Worm (Caenorhabditis elegans) whole organism, L1 larva: Measurements from ENCODE around the gene C15H11.13.

ENCODE experiments used
- C34B4.2 ChIP-seq: sonication (generic microtip); optimal IDR thresholded peaks from 2 replicates; lab custom pipeline; 2017; ENCODE audit warnings: mild to moderate bottlenecking, missing genetic modification characterization, missing compliant biosample characterization
- F16B12.6 ChIP-seq: fragments of 150-350 bp; optimal IDR thresholded peaks from 2 replicates; lab custom pipeline; 2014; ENCODE audit warnings: missing biosample characterization, missing genetic modification characterization
- Y116A8C.19 ChIP-seq: sonication (generic microtip); optimal IDR thresholded peaks from 2 replicates; lab custom pipeline; 2016; ENCODE audit warnings: missing compliant biosample characterization, missing genetic modification characterization, borderline replicate concordance
- aha-1 ChIP-seq: fragments of 150-350 bp; optimal IDR thresholded peaks from 2 replicates; lab custom pipeline; 2014; ENCODE audit warnings: missing biosample characterization, missing genetic modification characterization
- alr-1 ChIP-seq: fragments of 200-800 bp; sonication (Bioruptor generic); optimal IDR thresholded peaks from 2 replicates; lab custom pipeline; 2018; ENCODE audit warnings: borderline replicate concordance, mild to moderate bottlenecking, missing genetic modification characterization, missing compliant biosample characterization
- aly-2 ChIP-seq: fragments of 150-350 bp; optimal IDR thresholded peaks from 2 replicates; lab custom pipeline; 2014; ENCODE audit warnings: missing biosample characterization, missing genetic modification characterization
- ama-1 ChIP-seq: fragments of 150-350 bp; optimal IDR thresholded peaks from 2 replicates; lab custom pipeline; 2014
- ceh-8 ChIP-seq: fragments of 200-800 bp; sonication (Bioruptor generic); optimal IDR thresholded peaks from 2 replicates; lab custom pipeline; 2018; ENCODE audit warnings: mild to moderate bottlenecking, missing genetic modification characterization, moderate library complexity, missing compliant biosample characterization
- ceh-82 ChIP-seq, 3 experiments: fragments of 150-350 bp in 1 of 3; sonication (generic microtip) in 2 of 3; optimal IDR thresholded peaks; 2 replicates each; lab custom pipeline; 2014 to 2017; ENCODE audit warnings: missing biosample characterization in 3 of 3, missing genetic modification characterization in 3 of 3
- ceh-88 ChIP-seq: fragments of 200-800 bp; sonication (Bioruptor generic); IDR thresholded peaks from 2 replicates; pipeline ENCODE4 v1.3.6; 2022; ENCODE audit warnings: missing genetic modification characterization, missing compliant biosample characterization
- ces-1 ChIP-seq: fragments of 150-350 bp; optimal IDR thresholded peaks from 2 replicates; lab custom pipeline; 2014; ENCODE audit warnings: missing biosample characterization, missing genetic modification reagents, missing genetic modification characterization
- efl-3 ChIP-seq: fragments of 200-800 bp; sonication (Bioruptor generic); optimal IDR thresholded peaks from 2 replicates; lab custom pipeline; 2018; ENCODE audit warnings: mild to moderate bottlenecking, missing genetic modification characterization, missing compliant biosample characterization
- elt-2 ChIP-seq: sonication (generic microtip); optimal IDR thresholded peaks from 2 replicates; lab custom pipeline; 2016; ENCODE audit warnings: missing genetic modification characterization, mild to moderate bottlenecking, inconsistent platforms, missing compliant biosample characterization, missing genetic modification reagents
- fkh-10 ChIP-seq: sonication (generic microtip); optimal IDR thresholded peaks from 2 replicates; lab custom pipeline; 2017; ENCODE audit warnings: missing biosample characterization, missing genetic modification reagents, missing genetic modification characterization
- fkh-4 ChIP-seq: sonication (generic microtip); optimal IDR thresholded peaks from 2 replicates; lab custom pipeline; 2016; ENCODE audit warnings: missing compliant biosample characterization, missing genetic modification characterization, borderline replicate concordance
- fkh-8 ChIP-seq: sonication (generic microtip); optimal IDR thresholded peaks from 2 replicates; lab custom pipeline; 2016; ENCODE audit warnings: mild to moderate bottlenecking, missing genetic modification characterization, missing compliant biosample characterization
- fos-1 ChIP-seq: fragments of 150-350 bp; optimal IDR thresholded peaks from 2 replicates; lab custom pipeline; 2014; ENCODE audit warnings: missing biosample characterization, missing genetic modification characterization
- grh-1 ChIP-seq: fragments of 200-800 bp; sonication (Bioruptor generic); IDR thresholded peaks from 2 replicates; pipeline ENCODE4 v1.3.6; 2022; ENCODE audit warnings: missing genetic modification reagents, missing genetic modification characterization, missing compliant biosample characterization
- hlh-17 ChIP-seq: fragments of 200-800 bp; sonication (Bioruptor generic); optimal IDR thresholded peaks from 2 replicates; lab custom pipeline; 2018; ENCODE audit warnings: missing genetic modification characterization, mild to moderate bottlenecking, missing compliant biosample characterization, moderate library complexity, borderline replicate concordance
- hlh-4 ChIP-seq: sonication (generic microtip); optimal IDR thresholded peaks from 2 replicates; lab custom pipeline; 2016; ENCODE audit warnings: mild to moderate bottlenecking, missing genetic modification characterization, missing compliant biosample characterization
- hpl-2 ChIP-seq: fragments of 150-350 bp; optimal IDR thresholded peaks from 2 replicates; lab custom pipeline; 2014; ENCODE audit warnings: missing biosample characterization, missing genetic modification reagents, missing genetic modification characterization
- irx-1 ChIP-seq: sonication (generic microtip); optimal IDR thresholded peaks from 2 replicates; lab custom pipeline; 2016; ENCODE audit warnings: missing genetic modification characterization, missing compliant biosample characterization
- lin-14 ChIP-seq: fragments of 200-800 bp; sonication (Bioruptor generic); optimal IDR thresholded peaks from 2 replicates; lab custom pipeline; 2018; ENCODE audit warnings: mild to moderate bottlenecking, missing genetic modification characterization, moderate library complexity, missing compliant biosample characterization
- lin-15B ChIP-seq: fragments of 150-350 bp; sonication (generic microtip); optimal IDR thresholded peaks from 3 replicates; lab custom pipeline; 2014; ENCODE audit warnings: missing biosample characterization, missing genetic modification characterization
- lir-3 ChIP-seq: sonication (generic microtip); optimal IDR thresholded peaks from 2 replicates; lab custom pipeline; 2016; ENCODE audit warnings: mild to moderate bottlenecking, missing genetic modification characterization, moderate library complexity, missing compliant biosample characterization; ENCODE audit not compliant: poor library complexity
- lsy-2 ChIP-seq, 2 experiments: fragments of 150-350 bp; optimal IDR thresholded peaks; 2 replicates each; lab custom pipeline; 2014; ENCODE audit warnings: missing biosample characterization in 2 of 2, missing genetic modification characterization in 2 of 2
- mef-2 ChIP-seq: fragments of 150-350 bp; optimal IDR thresholded peaks from 2 replicates; lab custom pipeline; 2014; ENCODE audit warnings: missing biosample characterization, missing genetic modification characterization
- nhr-19 ChIP-seq: fragments of 200-800 bp; sonication (Bioruptor generic); conservative IDR thresholded peaks from 2 replicates; pipeline ENCODE4 v1.3.6; 2022; ENCODE audit warnings: missing genetic modification characterization, missing compliant biosample characterization
- nhr-237 ChIP-seq: fragments of 150-350 bp; optimal IDR thresholded peaks from 2 replicates; lab custom pipeline; 2014; ENCODE audit warnings: missing biosample characterization, missing genetic modification characterization
- nhr-47 ChIP-seq: sonication (generic microtip); optimal IDR thresholded peaks from 2 replicates; lab custom pipeline; 2016; ENCODE audit warnings: mild to moderate bottlenecking, missing genetic modification characterization, moderate library complexity, missing compliant biosample characterization
- nhr-71 ChIP-seq: sonication (generic microtip); optimal IDR thresholded peaks from 2 replicates; lab custom pipeline; 2016; ENCODE audit warnings: mild to moderate bottlenecking, missing genetic modification characterization, moderate library complexity, missing compliant biosample characterization
- nhr-85 ChIP-seq: sonication (generic microtip); peaks from one replicate; lab custom pipeline; 2016; ENCODE audit warnings: missing genetic modification characterization, inconsistent platforms, missing compliant biosample characterization
- pax-3 ChIP-seq: fragments of 200-800 bp; sonication (Bioruptor generic); optimal IDR thresholded peaks from 2 replicates; lab custom pipeline; 2018; ENCODE audit warnings: mild to moderate bottlenecking, missing genetic modification characterization, moderate library complexity, missing compliant biosample characterization
- rnt-1 ChIP-seq: sonication (generic microtip); optimal IDR thresholded peaks from 2 replicates; lab custom pipeline; 2016; ENCODE audit warnings: mild to moderate bottlenecking, missing genetic modification characterization, moderate library complexity, missing compliant biosample characterization
- skn-1 ChIP-seq: fragments of 150-350 bp; optimal IDR thresholded peaks from 2 replicates; lab custom pipeline; 2014; ENCODE audit warnings: missing biosample characterization, missing genetic modification characterization
- snpc-4 ChIP-seq: fragments of 150-350 bp; optimal IDR thresholded peaks from 2 replicates; lab custom pipeline; 2014; ENCODE audit warnings: missing biosample characterization, missing genetic modification characterization
- sox-4 ChIP-seq: sonication (generic microtip); optimal IDR thresholded peaks from 2 replicates; lab custom pipeline; 2016; ENCODE audit warnings: missing genetic modification characterization, missing compliant biosample characterization
- sptf-1 ChIP-seq: fragments of 150-350 bp; optimal IDR thresholded peaks from 2 replicates; lab custom pipeline; 2014; ENCODE audit warnings: missing biosample characterization, missing genetic modification characterization
- sup-37 ChIP-seq: fragments of 200-800 bp; sonication (Bioruptor generic); optimal IDR thresholded peaks from 2 replicates; lab custom pipeline; 2018; ENCODE audit warnings: mild to moderate bottlenecking, missing genetic modification characterization, missing compliant biosample characterization
- swsn-7 ChIP-seq: sonication (generic microtip); optimal IDR thresholded peaks from 2 replicates; lab custom pipeline; 2016; ENCODE audit warnings: missing genetic modification characterization, missing compliant biosample characterization
- tbx-2 ChIP-seq: sonication (generic microtip); optimal IDR thresholded peaks from 2 replicates; lab custom pipeline; 2016; ENCODE audit warnings: missing genetic modification characterization, missing compliant biosample characterization
- tlp-1 ChIP-seq: fragments of 150-350 bp; optimal IDR thresholded peaks from 2 replicates; lab custom pipeline; 2014; ENCODE audit warnings: missing biosample characterization, missing genetic modification characterization
- unc-130 ChIP-seq: fragments of 150-350 bp; optimal IDR thresholded peaks from 2 replicates; lab custom pipeline; 2017; ENCODE audit warnings: missing biosample characterization, missing genetic modification characterization, inconsistent platforms
- unc-30 ChIP-seq: sonication (generic microtip); optimal IDR thresholded peaks from 2 replicates; lab custom pipeline; 2017; ENCODE audit warnings: missing biosample characterization, missing genetic modification characterization
- unc-62 ChIP-seq: fragments of 150-350 bp; optimal IDR thresholded peaks from 2 replicates; lab custom pipeline; 2014; ENCODE audit warnings: missing biosample characterization, missing genetic modification reagents, missing genetic modification characterization
- unc-86 ChIP-seq: sonication (generic microtip); optimal IDR thresholded peaks from 2 replicates; lab custom pipeline; 2016; ENCODE audit warnings: missing genetic modification characterization, missing compliant biosample characterization
- unc-98 ChIP-seq: fragments of 200-800 bp; sonication (Bioruptor generic); IDR thresholded peaks from 2 replicates; pipeline ENCODE4 v1.3.6; 2022; ENCODE audit warnings: missing genetic modification characterization, missing compliant biosample characterization
- vab-15 ChIP-seq: sonication (generic microtip); optimal IDR thresholded peaks from 2 replicates; lab custom pipeline; 2017; ENCODE audit warnings: missing genotype, mild to moderate bottlenecking, missing genetic modification characterization, missing compliant biosample characterization
- xbp-1 ChIP-seq: sonication (generic microtip); optimal IDR thresholded peaks from 2 replicates; lab custom pipeline; 2016; ENCODE audit warnings: missing genetic modification characterization, missing compliant biosample characterization
- zag-1 ChIP-seq: fragments of 150-350 bp; optimal IDR thresholded peaks from 2 replicates; lab custom pipeline; 2014; ENCODE audit warnings: missing biosample characterization, missing genetic modification characterization
- zip-4 ChIP-seq: fragments of 200-800 bp; sonication (Bioruptor generic); optimal IDR thresholded peaks from 2 replicates; lab custom pipeline; 2018; ENCODE audit warnings: mild to moderate bottlenecking, missing genetic modification characterization, moderate library complexity, missing compliant biosample characterization
- ztf-11 ChIP-seq, 2 experiments: sonication (generic microtip); optimal IDR thresholded peaks; 2 replicates each; lab custom pipeline; 2016 to 2017; ENCODE audit warnings: missing genetic modification characterization in 2 of 2, missing biosample characterization in 1 of 2, missing compliant biosample characterization in 1 of 2
- ztf-4 ChIP-seq: fragments of 150-350 bp; optimal IDR thresholded peaks from 2 replicates; lab custom pipeline; 2014; ENCODE audit warnings: missing biosample characterization, missing genetic modification characterization

C15H11.13 gene

DNA sequence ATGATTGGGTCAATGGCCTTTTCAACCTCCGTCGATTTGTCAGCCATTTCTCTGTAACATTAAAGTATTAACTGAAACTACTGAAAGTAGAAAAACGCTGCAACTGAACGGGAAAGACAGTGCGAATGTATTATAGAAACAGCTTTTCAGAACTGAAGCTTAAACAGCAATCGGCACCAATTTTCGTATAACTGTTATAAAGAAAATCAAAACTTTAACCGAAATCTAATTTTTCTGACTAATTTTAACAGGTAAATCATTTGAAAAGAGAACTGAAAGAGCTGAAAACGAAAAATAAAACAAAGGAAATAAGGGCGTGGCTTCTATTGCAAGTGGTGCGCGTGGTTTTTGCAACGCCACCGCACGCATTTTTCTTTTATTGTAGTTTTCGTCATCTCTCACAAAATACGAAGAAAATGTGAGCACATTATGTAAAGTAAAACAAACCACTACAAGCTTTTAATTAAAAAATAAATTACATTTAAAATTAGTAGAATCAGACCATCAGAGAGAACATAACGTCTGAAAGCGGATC is 30.2 kb downstream of the C15H11.13 start, which contains the start of gene rrsr-1:
TSS of gene rrsr-1 (minus strand) at position 51 of the 535 bp plus-strand sequence.
- peak; percentile 49 for TF ChIP-seq xbp-1 (tag; lab: Kevin White, UChicago)
- no peak for TF ChIP-seq F16B12.6 (tag; lab: Kevin White, UChicago)
- no peak for TF ChIP-seq sup-37 (GFP tag; lab: Kevin White, UChicago)
- no peak for TF ChIP-seq fkh-10 (GFP tag; lab: Kevin White, UChicago)
- TF ChIP-seq vab-15 (tag; lab: Kevin White, UChicago), result no peak
- no peak for TF ChIP-seq zip-4 (GFP tag; lab: Kevin White, UChicago)
- no peak for TF ChIP-seq ztf-4
- TF ChIP-seq ceh-82 (tag; optimal IDR thresholded peaks at IDR 0.05; lab: Kevin White, UChicago), result peak in 2 of 3 experiments; percentile 20 to 34
- peak; percentile 15 for TF ChIP-seq sox-4 (tag; lab: Kevin White, UChicago)
- no peak for TF ChIP-seq C34B4.2 (tag; lab: Kevin White, UChicago)
- TF ChIP-seq tlp-1 (tag; lab: Kevin White, UChicago), result no peak
- no peak for TF ChIP-seq hlh-17
- TF ChIP-seq ztf-11 (tag; optimal IDR thresholded peaks at IDR 0.05; lab: Kevin White, UChicago), result peak in 1 of 2 experiments; percentile 6
- peak; percentile 74 for TF ChIP-seq skn-1
- TF ChIP-seq sptf-1 (tag; lab: Kevin White, UChicago), result no peak
- TF ChIP-seq ces-1 (GFP tag; lab: Kevin White, UChicago), result no peak
- no peak for TF ChIP-seq ama-1 (lab: Kevin White, UChicago)
- no peak for TF ChIP-seq fos-1 (tag; lab: Kevin White, UChicago)
- no peak for TF ChIP-seq aha-1 (tag; lab: Kevin White, UChicago)
- no peak for TF ChIP-seq nhr-71
- TF ChIP-seq lin-14 (GFP tag; lab: Kevin White, UChicago), result no peak
- TF ChIP-seq snpc-4, result peak; percentile 57
- no peak for TF ChIP-seq unc-30 (tag; lab: Kevin White, UChicago)
- peak; percentile 68 for TF ChIP-seq nhr-47 (tag; lab: Kevin White, UChicago)
- TF ChIP-seq elt-2 (tag; lab: Kevin White, UChicago), result no peak
- no peak for TF ChIP-seq aly-2 (tag; lab: Kevin White, UChicago)
- no peak for TF ChIP-seq ceh-8 (GFP tag; lab: Kevin White, UChicago)
- TF ChIP-seq grh-1 (GFP tag; lab: Robert Waterston, UW), result no peak
- no peak for TF ChIP-seq efl-3 (GFP tag; lab: Kevin White, UChicago)
- peak; percentile 19 for TF ChIP-seq unc-86 (tag; lab: Kevin White, UChicago)
- TF ChIP-seq unc-130 (tag; lab: Kevin White, UChicago), result peak; percentile 75
- no peak for TF ChIP-seq alr-1
- no peak for TF ChIP-seq lin-15B (tag; lab: Kevin White, UChicago)
- no peak for TF ChIP-seq zag-1 (tag; lab: Kevin White, UChicago)
- no peak for TF ChIP-seq ceh-88 (GFP tag; lab: Robert Waterston, UW)
- TF ChIP-seq fkh-8 (tag; lab: Kevin White, UChicago), result no peak
- no peak for TF ChIP-seq unc-98 (GFP tag; lab: Robert Waterston, UW)
- no peak for TF ChIP-seq nhr-237 (tag; lab: Kevin White, UChicago)
- TF ChIP-seq unc-62 (GFP tag; lab: Kevin White, UChicago), result no peak
- TF ChIP-seq nhr-85 (tag; lab: Kevin White, UChicago), result no peak
- TF ChIP-seq fkh-4 (tag; lab: Kevin White, UChicago), result no peak
- peak; percentile 78 for TF ChIP-seq rnt-1 (tag; lab: Kevin White, UChicago)
- peak; percentile 64 for TF ChIP-seq swsn-7 (tag; lab: Kevin White, UChicago)
- TF ChIP-seq hpl-2 (GFP tag; lab: Kevin White, UChicago), result no peak
- no peak for TF ChIP-seq hlh-4 (tag; lab: Kevin White, UChicago)
- no peak for TF ChIP-seq Y116A8C.19 (tag; lab: Kevin White, UChicago)
- peak; percentile 42 for TF ChIP-seq tbx-2 (tag; lab: Kevin White, UChicago)
- peak; percentile 15 for TF ChIP-seq lir-3 (tag; lab: Kevin White, UChicago)
- TF ChIP-seq lsy-2 (tag; optimal IDR thresholded peaks at IDR 0.05; lab: Kevin White, UChicago), result peak in 1 of 2 experiments; percentile 40
- TF ChIP-seq mef-2, result no peak
- peak; percentile 29 for TF ChIP-seq irx-1 (tag; lab: Kevin White, UChicago)
- peak; percentile 25 for TF ChIP-seq pax-3 (tag; lab: Kevin White, UChicago)
- peak; percentile 42 for TF ChIP-seq nhr-19
